Fruit fly (Drosophila melanogaster) whole organism, embryonic: ENCODE results near the gene UQCR-14.

Experiments
- CG10209 ChIP-seq: fragments of 200-800 bp; sonication (Bioruptor generic); optimal IDR thresholded peaks from 3 replicates; lab custom pipeline; 2017; ENCODE audit warnings: missing biosample characterization, mild to moderate bottlenecking, missing genetic modification characterization, missing genetic modification reagents
- CG10267 ChIP-seq: fragments of 200-800 bp; sonication (Bioruptor generic); optimal IDR thresholded peaks from 2 replicates; lab custom pipeline; 2018; ENCODE audit warnings: missing biosample characterization, mild to moderate bottlenecking, missing genetic modification characterization, moderate library complexity
- CG10366 ChIP-seq: fragments of 200-800 bp; sonication (Bioruptor generic); IDR thresholded peaks from 2 replicates; pipeline ENCODE4 v1.3.6; 2022; ENCODE audit warnings: missing biosample characterization, missing genetic modification characterization
- CG14050 ChIP-seq: fragments of 200-800 bp; sonication (Bioruptor generic); IDR thresholded peaks from 3 replicates; pipeline ENCODE4 v1.3.6; 2022; ENCODE audit warnings: missing biosample characterization, missing genetic modification characterization
- CG14710 ChIP-seq: fragments of 200-800 bp; sonication (Bioruptor generic); optimal IDR thresholded peaks from 3 replicates; lab custom pipeline; 2019; ENCODE audit warnings: missing biosample characterization, mild to moderate bottlenecking, missing genetic modification characterization, moderate library complexity
- CG15514 ChIP-seq: fragments of 200-800 bp; sonication (Bioruptor generic); optimal IDR thresholded peaks from 3 replicates; lab custom pipeline; 2017; ENCODE audit warnings: missing biosample characterization, missing genetic modification characterization, mild to moderate bottlenecking, moderate library complexity, missing genetic modification reagents
- CG1602 ChIP-seq: fragments of 200-800 bp; sonication (Bioruptor generic); optimal IDR thresholded peaks from 3 replicates; lab custom pipeline; 2016; ENCODE audit warnings: missing biosample characterization, missing genetic modification characterization
- CG1603 ChIP-seq: fragments of 200-800 bp; sonication (Bioruptor generic); optimal IDR thresholded peaks from 2 replicates; lab custom pipeline; 2019; ENCODE audit warnings: missing biosample characterization, mild to moderate bottlenecking, missing genetic modification characterization, moderate library complexity
- CG17186 ChIP-seq: fragments of 200-800 bp; sonication (Bioruptor generic); optimal IDR thresholded peaks from 3 replicates; lab custom pipeline; 2017; ENCODE audit warnings: missing biosample characterization, missing genetic modification reagents, missing genetic modification characterization
- CG2129 ChIP-seq: fragments of 200-800 bp; sonication (Bioruptor generic); IDR thresholded peaks from 2 replicates; pipeline ENCODE4 v1.3.6; 2022; ENCODE audit warnings: missing biosample characterization, missing genetic modification characterization; ENCODE audit not compliant: partially characterized antibody
- CG2712 ChIP-seq: fragments of 200-800 bp; optimal IDR thresholded peaks from 3 replicates; lab custom pipeline; 2019; ENCODE audit warnings: missing biosample characterization, mild to moderate bottlenecking, missing genetic modification characterization, moderate library complexity
- CG31441 ChIP-seq: fragments of 200-800 bp; sonication (Bioruptor generic); IDR thresholded peaks from 2 replicates; pipeline ENCODE4 v1.3.6; 2022; ENCODE audit warnings: missing biosample characterization, missing genetic modification characterization
- CG32772 ChIP-seq: fragments of 200-800 bp; sonication (Bioruptor generic); IDR thresholded peaks from 2 replicates; pipeline ENCODE4 v1.3.6; 2022; ENCODE audit warnings: missing biosample characterization, missing genetic modification characterization
- CG33557 ChIP-seq: fragments of 200-800 bp; sonication (Bioruptor generic); optimal IDR thresholded peaks from 2 replicates; lab custom pipeline; 2019; ENCODE audit warnings: missing biosample characterization, mild to moderate bottlenecking, missing genetic modification characterization, moderate library complexity
- CG5245 ChIP-seq: fragments of 200-800 bp; sonication (Bioruptor generic); optimal IDR thresholded peaks from 3 replicates; lab custom pipeline; 2016; ENCODE audit warnings: missing biosample characterization, missing genetic modification characterization
- CG6175 ChIP-seq: fragments of 200-800 bp; sonication (Bioruptor generic); IDR thresholded peaks from 3 replicates; pipeline ENCODE4 v1.3.6; 2022; ENCODE audit warnings: missing biosample characterization, missing genetic modification characterization
- CG6791 ChIP-seq: fragments of 200-800 bp; sonication (Bioruptor generic); IDR thresholded peaks from 3 replicates; pipeline ENCODE4 v1.3.6; 2022; ENCODE audit warnings: missing biosample characterization, missing genetic modification characterization; ENCODE audit not compliant: partially characterized antibody
- CG7963 ChIP-seq: fragments of 200-800 bp; sonication (Bioruptor generic); IDR thresholded peaks from 3 replicates; pipeline ENCODE4 v1.3.6; 2022; ENCODE audit warnings: missing biosample characterization, missing genetic modification characterization; ENCODE audit not compliant: partially characterized antibody
- CG7987 ChIP-seq: fragments of 200-800 bp; sonication (Bioruptor generic); optimal IDR thresholded peaks from 2 replicates; lab custom pipeline; 2018; ENCODE audit warnings: missing biosample characterization, mild to moderate bottlenecking, missing genetic modification characterization, moderate library complexity
- CG8089 ChIP-seq: fragments of 200-800 bp; sonication (Bioruptor generic); optimal IDR thresholded peaks from 3 replicates; lab custom pipeline; 2016; ENCODE audit warnings: missing biosample characterization, missing genetic modification characterization
- CG8478 ChIP-seq: fragments of >200 bp; optimal IDR thresholded peaks from 2 replicates; lab custom pipeline; 2018
- CG9932 ChIP-seq: fragments of 200-800 bp; sonication (Bioruptor generic); IDR thresholded peaks from 2 replicates; pipeline ENCODE4 v1.3.6; 2022; ENCODE audit warnings: missing biosample characterization, missing genetic modification characterization
- HLH3B ChIP-seq: fragments of 200-800 bp; sonication (Bioruptor generic); IDR thresholded peaks from 2 replicates; pipeline ENCODE4 v1.3.6; 2022; ENCODE audit warnings: missing biosample characterization, missing genetic modification characterization
- Hr78 ChIP-seq, 2 experiments: fragments of 200-800 bp in 1 of 2; fragments of >200 bp in 1 of 2; sonication (Bioruptor generic) in 1 of 2; optimal IDR thresholded peaks; 2 replicates each; lab custom pipeline; 2017 to 2019; ENCODE audit warnings: missing biosample characterization in 2 of 2, missing genetic modification characterization in 2 of 2, mild to moderate bottlenecking in 1 of 2, moderate library complexity in 1 of 2
- Hsf ChIP-seq: fragments of 200-800 bp; sonication (Bioruptor generic); optimal IDR thresholded peaks from 3 replicates; lab custom pipeline; 2016; ENCODE audit warnings: missing biosample characterization, missing genetic modification characterization
- Jarid2 ChIP-seq: fragments of 200-800 bp; sonication (Bioruptor generic); optimal IDR thresholded peaks from 3 replicates; lab custom pipeline; 2017; ENCODE audit warnings: mild to moderate bottlenecking, missing biosample characterization, missing genetic modification reagents, missing genetic modification characterization
- MTF-1 ChIP-seq: fragments of 200-800 bp; sonication (Bioruptor generic); optimal IDR thresholded peaks from 2 replicates; lab custom pipeline; 2018; ENCODE audit warnings: missing biosample characterization, mild to moderate bottlenecking, missing genetic modification characterization, borderline replicate concordance
- Myb ChIP-seq: fragments of 200-800 bp; sonication (Bioruptor generic); optimal IDR thresholded peaks from 2 replicates; lab custom pipeline; 2016; ENCODE audit warnings: missing biosample characterization, missing genetic modification characterization
- NC2α ChIP-seq: fragments of 200-800 bp; sonication (Bioruptor generic); optimal IDR thresholded peaks from 2 replicates; lab custom pipeline; 2016; ENCODE audit warnings: missing biosample characterization, missing genetic modification characterization
- PHDP ChIP-seq: fragments of 200-800 bp; sonication (Bioruptor generic); optimal IDR thresholded peaks from 3 replicates; lab custom pipeline; 2018; ENCODE audit warnings: missing biosample characterization, mild to moderate bottlenecking, missing genetic modification characterization, moderate library complexity
- Side ChIP-seq: fragments of 200-800 bp; sonication (Bioruptor generic); optimal IDR thresholded peaks from 2 replicates; lab custom pipeline; 2016; ENCODE audit warnings: missing biosample characterization, missing genetic modification characterization
- Sry-β ChIP-seq: fragments of 200-800 bp; sonication (Bioruptor generic); optimal IDR thresholded peaks from 2 replicates; lab custom pipeline; 2018; ENCODE audit warnings: missing biosample characterization, mild to moderate bottlenecking, missing genetic modification characterization, moderate library complexity
- Stat92E ChIP-seq, 3 experiments: fragments of >200 bp in 2 of 3; fragments of 200-800 bp in 1 of 3; sonication (Bioruptor generic) in 1 of 3; optimal IDR thresholded peaks; 2 replicates each; lab custom pipeline; 2017 to 2019; ENCODE audit warnings: missing biosample characterization in 3 of 3, missing genetic modification characterization in 3 of 3, mild to moderate bottlenecking in 1 of 3, moderate library complexity in 1 of 3
- ara ChIP-seq: fragments of 200-800 bp; sonication (Bioruptor generic); IDR thresholded peaks from 2 replicates; pipeline ENCODE4 v1.3.6; 2022; ENCODE audit warnings: missing biosample characterization, missing genetic modification characterization
- ato ChIP-seq: fragments of 200-800 bp; sonication (Bioruptor generic); IDR thresholded peaks from 2 replicates; pipeline ENCODE4 v1.3.6; 2022; ENCODE audit warnings: missing biosample characterization, missing genetic modification characterization; ENCODE audit not compliant: partially characterized antibody
- cad ChIP-seq: fragments of >200 bp; optimal IDR thresholded peaks from 2 replicates; lab custom pipeline; 2017; ENCODE audit warnings: missing biosample characterization, missing genetic modification characterization
- crp ChIP-seq, 2 experiments: fragments of 200-800 bp; sonication (Bioruptor generic); optimal IDR thresholded peaks; 2 replicates in 1 of 2; 3 replicates in 1 of 2; lab custom pipeline; 2017; ENCODE audit warnings: missing biosample characterization in 2 of 2, missing genetic modification characterization in 2 of 2, mild to moderate bottlenecking in 1 of 2, moderate library complexity in 1 of 2
- dpn ChIP-seq, 2 experiments: fragments of 200-800 bp; sonication (Bioruptor generic); optimal IDR thresholded peaks; 3 replicates each; lab custom pipeline; 2016; ENCODE audit warnings: missing biosample characterization in 2 of 2, missing genetic modification characterization in 2 of 2
- gro ChIP-seq: fragments of 200-800 bp; sonication (Bioruptor generic); optimal IDR thresholded peaks from 2 replicates; lab custom pipeline; 2016; ENCODE audit warnings: missing biosample characterization, missing genetic modification characterization
- ind ChIP-seq: fragments of 200-800 bp; sonication (Bioruptor generic); optimal IDR thresholded peaks from 3 replicates; lab custom pipeline; 2016; ENCODE audit warnings: missing biosample characterization, missing genetic modification characterization
- ken ChIP-seq: fragments of 200-800 bp; sonication (Bioruptor generic); IDR thresholded peaks from 3 replicates; pipeline ENCODE4 v1.3.6; 2022; ENCODE audit warnings: missing biosample characterization, missing genetic modification characterization
- nerfin-2 ChIP-seq: fragments of 200-800 bp; sonication (Bioruptor generic); IDR thresholded peaks from 2 replicates; pipeline ENCODE4 v1.3.6; 2022; ENCODE audit warnings: missing biosample characterization, missing genetic modification characterization; ENCODE audit not compliant: partially characterized antibody
- nom ChIP-seq: fragments of 200-800 bp; sonication (Bioruptor generic); optimal IDR thresholded peaks from 2 replicates; lab custom pipeline; 2017; ENCODE audit warnings: missing biosample characterization, missing genetic modification characterization, mild to moderate bottlenecking, moderate library complexity, missing genetic modification reagents
- schlank ChIP-seq: fragments of 200-800 bp; sonication (Bioruptor generic); optimal IDR thresholded peaks from 2 replicates; lab custom pipeline; 2018; ENCODE audit warnings: missing biosample characterization, mild to moderate bottlenecking, missing genetic modification characterization
- tin ChIP-seq: fragments of 200-800 bp; sonication (Bioruptor generic); optimal IDR thresholded peaks from 3 replicates; lab custom pipeline; 2016; ENCODE audit warnings: missing biosample characterization, missing genetic modification characterization
- tna ChIP-seq: fragments of 200-800 bp; sonication (Bioruptor generic); IDR thresholded peaks from 2 replicates; pipeline ENCODE4 v1.3.6; 2022; ENCODE audit warnings: missing biosample characterization, missing genetic modification characterization; ENCODE audit not compliant: partially characterized antibody
- toy ChIP-seq: fragments of 200-800 bp; sonication (Bioruptor generic); IDR thresholded peaks from 2 replicates; pipeline ENCODE4 v1.3.6; 2022; ENCODE audit warnings: missing biosample characterization, missing genetic modification characterization
- unc-4 ChIP-seq: fragments of 200-800 bp; sonication (Bioruptor generic); IDR thresholded peaks from 2 replicates; pipeline ENCODE4 v1.3.6; 2022; ENCODE audit warnings: missing biosample characterization, missing genetic modification characterization; ENCODE audit not compliant: partially characterized antibody

The UQCR-14 gene

DNA sequence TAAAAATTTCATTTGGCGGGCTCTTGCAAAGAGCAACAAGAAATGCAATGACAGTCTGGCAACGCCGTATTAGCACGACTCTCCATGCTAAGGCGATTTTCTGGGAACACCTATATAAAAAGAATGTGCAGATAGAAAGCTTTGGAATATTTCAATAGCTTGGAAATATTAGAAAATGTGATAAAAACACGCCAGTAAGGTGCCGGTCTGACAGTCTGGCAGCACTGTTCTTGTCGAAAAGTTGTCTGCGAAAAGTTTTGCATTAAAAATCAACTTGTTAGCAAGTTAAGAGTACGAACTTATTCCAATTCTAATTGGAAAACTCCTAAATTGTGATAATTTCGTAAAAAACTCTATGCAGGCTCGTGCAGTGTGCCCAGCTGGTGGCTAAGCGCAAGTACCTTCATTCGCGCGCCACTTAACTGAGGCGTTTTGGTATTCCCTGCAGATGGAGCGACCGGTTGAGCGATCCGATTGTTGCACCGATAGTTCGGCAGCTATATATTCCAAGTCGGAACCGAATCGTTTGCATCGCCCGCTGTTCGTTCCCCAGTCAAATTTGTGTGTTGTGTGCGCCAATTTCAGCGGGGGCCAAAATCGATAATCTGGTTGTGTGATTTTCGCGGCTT is 8.1 kb upstream of the UQCR-14 start, which contains the start of gene eas (continued):
- TF ChIP-seq CG33557 (GFP tag; lab: Kevin White, UChicago), result no peak
- no peak for TF ChIP-seq MTF-1 (GFP tag; lab: Kevin White, UChicago)
- no peak for TF ChIP-seq Sry-β (GFP tag; lab: Kevin White, UChicago)
- TF ChIP-seq Hr78 (GFP tag; optimal IDR thresholded peaks at IDR 0.05; lab: Kevin White, UChicago), result no peak
- TF ChIP-seq PHDP (tag; lab: Kevin White, UChicago), result no peak
- no peak for TF ChIP-seq CG7987 (GFP tag; lab: Kevin White, UChicago)
- TF ChIP-seq CG1602 (GFP tag; lab: Kevin White, UChicago), result no peak
- TF ChIP-seq CG8089 (GFP tag; lab: Kevin White, UChicago), result no peak
- TF ChIP-seq Myb (GFP tag; lab: Kevin White, UChicago), result peak; percentile 51
- peak; percentile 81 for TF ChIP-seq CG17186 (GFP tag; lab: Kevin White, UChicago)
- peak; percentile 36 for TF ChIP-seq tin (GFP tag; lab: Kevin White, UChicago)
- no peak for TF ChIP-seq Stat92E (GFP tag; optimal IDR thresholded peaks at IDR 0.05; lab: Kevin White, UChicago)
- no peak for TF ChIP-seq CG32772
- peak; percentile 64 for TF ChIP-seq ato
- TF ChIP-seq crp (GFP tag; optimal IDR thresholded peaks at IDR 0.05; lab: Kevin White, UChicago), result no peak
- TF ChIP-seq schlank (tag; lab: Kevin White, UChicago), result peak; percentile 18
- no peak for TF ChIP-seq CG5245 (GFP tag; lab: Kevin White, UChicago)
- no peak for TF ChIP-seq CG14050 (GFP tag; lab: Robert Waterston, UW)
- no peak for TF ChIP-seq toy
- peak; percentile 21 for TF ChIP-seq Jarid2 (GFP tag; lab: Kevin White, UChicago)
- TF ChIP-seq ind (GFP tag; lab: Kevin White, UChicago), result peak; percentile 13
- TF ChIP-seq CG9932, result peak; percentile 56
- TF ChIP-seq CG1603 (tag; lab: Kevin White, UChicago), result peak; percentile 63
- TF ChIP-seq CG10209 (GFP tag; lab: Kevin White, UChicago), result peak; percentile 1
- no peak for TF ChIP-seq nom (GFP tag; lab: Kevin White, UChicago)
- TF ChIP-seq CG10366 (GFP tag; lab: Robert Waterston, UW), result 0 out of 2 replicates have a peak, but pooled peaks have one; percentile 7
- TF ChIP-seq ara, result no peak
- TF ChIP-seq Side (GFP tag; lab: Kevin White, UChicago), result peak; percentile 31
- TF ChIP-seq CG31441 (GFP tag; lab: Robert Waterston, UW), result no peak
- peak; percentile 23; the same call in 1 of the 2 replicates for TF ChIP-seq nerfin-2 (GFP tag; lab: Robert Waterston, UW)
- peak in 1 of 2 experiments; percentile 37 for TF ChIP-seq dpn (GFP tag; optimal IDR thresholded peaks at IDR 0.05; lab: Kevin White, UChicago)
- peak; percentile 31 for TF ChIP-seq CG10267
- 0 out of 3 replicates have a peak, but pooled peaks have one; percentile 36 for TF ChIP-seq CG6175 (GFP tag; lab: Robert Waterston, UW)
- no peak for TF ChIP-seq cad (GFP tag; lab: Kevin White, UChicago)
- no peak for TF ChIP-seq NC2α (GFP tag; lab: Kevin White, UChicago)
- TF ChIP-seq CG2712, result peak; percentile 13
- peak; percentile 77 for TF ChIP-seq CG6791 (GFP tag; lab: Robert Waterston, UW)
- peak; percentile 31; the same call in 1 of the 2 replicates for TF ChIP-seq CG2129 (GFP tag; lab: Robert Waterston, UW)
- peak; percentile 44 for TF ChIP-seq CG14710 (tag; lab: Kevin White, UChicago)
- TF ChIP-seq gro (GFP tag; lab: Kevin White, UChicago), result peak; percentile 38
- TF ChIP-seq ken (GFP tag; lab: Robert Waterston, UW), result 0 out of 3 replicates have a peak, but pooled peaks have one; percentile 10
- TF ChIP-seq unc-4, result peak; percentile 75
- TF ChIP-seq tna (GFP tag; lab: Robert Waterston, UW), result peak; percentile 56; the same call in 1 of the 2 replicates
- TF ChIP-seq CG8478 (lab: Kevin White, UChicago), result no peak
- peak; percentile 97 for TF ChIP-seq CG15514 (GFP tag; lab: Kevin White, UChicago)
- TF ChIP-seq Hsf (GFP tag; lab: Kevin White, UChicago), result peak; percentile 10
- TF ChIP-seq HLH3B, result no peak
- TF ChIP-seq CG7963 (GFP tag; lab: Robert Waterston, UW), result peak; percentile 72; the same call in 2 of the 3 replicates
